Worm (Caenorhabditis elegans): Measurements from ENCODE around the gene R09B5.11.

R09B5.11 gene

DNA sequence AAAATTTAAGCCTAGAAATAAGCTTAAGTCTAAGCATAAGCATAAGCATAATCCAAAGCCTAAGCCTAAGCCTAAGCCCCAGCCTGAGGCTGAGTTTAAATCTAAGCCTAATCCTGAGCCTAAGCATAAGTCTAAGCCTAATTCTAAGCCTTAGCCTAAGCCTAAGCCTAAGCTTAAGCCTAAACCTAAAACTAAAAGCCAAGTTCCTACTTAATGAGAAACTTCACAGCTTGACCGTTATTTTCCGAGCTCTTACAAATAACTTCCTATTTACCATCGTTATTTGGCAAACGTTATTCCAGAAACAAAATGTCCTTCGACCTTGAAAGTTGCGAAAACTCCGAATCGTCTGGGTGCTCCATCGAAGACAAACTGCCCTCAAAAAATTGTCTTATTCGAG, 42.7 kb downstream of the R09B5.11 start, which contains the start of gene C38C3.4:
Gene C38C3.4 (plus strand): TSS at position 301 of the 400 bp plus-strand sequence.
- TF ChIP-seq W03F9.2 (tag; optimal IDR thresholded peaks at IDR 0.05) (no peak), him-1 (tag; optimal IDR thresholded peaks at IDR 0.05) (no peak)

DNA sequence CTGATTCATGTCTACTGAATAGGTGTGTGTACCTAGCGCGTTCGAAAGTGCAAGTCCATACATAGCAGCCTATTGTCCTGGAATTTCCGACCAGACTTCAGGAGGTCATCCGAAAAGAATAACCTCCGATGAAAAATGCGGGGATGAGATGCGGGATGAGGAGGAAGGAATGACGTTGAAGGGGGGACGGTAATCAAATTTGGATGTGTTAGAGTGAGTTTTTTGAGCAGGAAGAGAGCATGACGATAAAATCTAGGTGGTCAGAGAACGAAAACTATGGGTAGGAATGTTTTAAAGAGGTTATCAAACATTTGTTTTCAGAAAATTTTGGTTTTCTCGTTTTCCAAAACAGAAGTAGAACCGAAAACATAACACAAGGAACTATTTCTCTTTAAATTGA, 47.0 kb downstream of the R09B5.11 start:
- TF ChIP-seq dao-5 (tag; optimal IDR thresholded peaks at IDR 0.05) (no peak), W03F9.2 (tag; optimal IDR thresholded peaks at IDR 0.05) (no peak), him-1 (tag; optimal IDR thresholded peaks at IDR 0.05) (no peak)

DNA sequence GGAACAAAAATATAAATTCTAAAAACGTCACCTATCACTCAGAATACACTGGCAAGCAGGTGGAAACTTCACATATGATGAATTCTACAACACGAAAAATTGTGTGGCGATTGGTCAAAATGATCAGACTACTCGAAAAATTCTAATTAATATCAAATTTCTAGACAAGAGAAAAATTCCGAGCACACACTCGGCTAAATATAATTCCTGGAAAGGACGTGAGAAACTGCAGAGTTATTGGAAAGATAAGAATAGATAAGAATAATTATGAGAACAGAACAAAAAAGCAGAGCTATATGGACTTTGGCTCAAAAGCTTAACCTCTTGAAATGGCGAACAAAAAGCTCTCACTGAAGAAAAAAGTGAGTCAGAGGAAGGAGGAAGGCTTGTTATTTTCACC, 48.3 kb downstream of the R09B5.11 start:
- TF ChIP-seq him-1 (tag; optimal IDR thresholded peaks at IDR 0.05): no peak
- no peak for TF ChIP-seq dao-5 (tag; optimal IDR thresholded peaks at IDR 0.05)
- no peak for TF ChIP-seq W03F9.2 (tag; optimal IDR thresholded peaks at IDR 0.05)

DNA sequence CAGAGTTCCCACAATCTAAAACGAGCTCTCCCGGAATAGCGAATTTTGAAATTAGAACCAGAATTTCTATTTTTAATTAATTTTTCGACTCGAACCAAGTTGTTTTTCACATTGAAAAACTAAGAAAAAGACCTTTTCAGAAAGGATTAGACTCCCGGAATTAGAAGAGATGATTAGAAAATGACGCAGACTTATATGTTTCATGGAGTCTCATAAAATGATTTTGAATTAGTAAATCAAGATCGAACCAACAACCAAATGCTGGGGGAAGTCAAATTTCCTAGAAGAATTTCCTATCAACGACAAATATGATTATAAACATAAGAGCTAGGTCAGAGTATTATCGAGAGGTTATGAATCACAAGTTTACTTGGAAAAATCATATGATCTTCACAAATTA, 49.6 kb downstream of the R09B5.11 start:
- TF ChIP-seq dao-5 (tag; optimal IDR thresholded peaks at IDR 0.05) (no peak), W03F9.2 (tag; optimal IDR thresholded peaks at IDR 0.05) (no peak), him-1 (tag; optimal IDR thresholded peaks at IDR 0.05) (no peak)
